Fruit fly (Drosophila melanogaster) whole organism, embryonic: ENCODE data around the gene CG2059.
A peak's percentile ranks its signal among the peaks of the same experiment; 100 is the strongest.

Experiments used
- Ada2b ChIP-seq: fragments of 200-800 bp; sonication (Bioruptor generic); IDR thresholded peaks from 2 replicates; pipeline ENCODE4 v1.3.6; 2022; ENCODE audit warnings: missing biosample characterization, missing genetic modification characterization
- Bgb ChIP-seq: fragments of 200-800 bp; sonication (Bioruptor generic); IDR thresholded peaks from 2 replicates; pipeline ENCODE4 v1.3.6; 2022; ENCODE audit warnings: missing biosample characterization, missing genetic modification characterization; ENCODE audit not compliant: partially characterized antibody
- CG10147 ChIP-seq: fragments of 200-800 bp; sonication (Bioruptor generic); optimal IDR thresholded peaks from 2 replicates; lab custom pipeline; 2019; ENCODE audit warnings: missing biosample characterization, mild to moderate bottlenecking, missing genetic modification characterization, moderate library complexity
- CG10366 ChIP-seq: fragments of 200-800 bp; sonication (Bioruptor generic); IDR thresholded peaks from 2 replicates; pipeline ENCODE4 v1.3.6; 2022; ENCODE audit warnings: missing biosample characterization, missing genetic modification characterization
- CG14014 ChIP-seq: fragments of 200-800 bp; sonication (Bioruptor generic); IDR thresholded peaks from 2 replicates; pipeline ENCODE4 v1.3.6; 2022; ENCODE audit warnings: missing biosample characterization, missing genetic modification characterization
- CG14667 ChIP-seq: fragments of 200-800 bp; sonication (Bioruptor generic); IDR thresholded peaks from 2 replicates; pipeline ENCODE4 v1.3.6; 2022; ENCODE audit warnings: missing biosample characterization, missing genetic modification characterization
- CG15514 ChIP-seq: fragments of 200-800 bp; sonication (Bioruptor generic); optimal IDR thresholded peaks from 3 replicates; lab custom pipeline; 2017; ENCODE audit warnings: missing biosample characterization, missing genetic modification characterization, mild to moderate bottlenecking, moderate library complexity, missing genetic modification reagents
- CG18262 ChIP-seq: fragments of 200-800 bp; optimal IDR thresholded peaks from 3 replicates; lab custom pipeline; 2019; ENCODE audit warnings: missing biosample characterization, mild to moderate bottlenecking, missing genetic modification characterization, moderate library complexity
- CG18599 ChIP-seq: fragments of 200-800 bp; sonication (Bioruptor generic); optimal IDR thresholded peaks from 3 replicates; lab custom pipeline; 2017; ENCODE audit warnings: missing biosample characterization, missing genetic modification characterization, mild to moderate bottlenecking, moderate library complexity, missing genetic modification reagents
- CG18764 ChIP-seq: fragments of 200-800 bp; sonication (Bioruptor generic); optimal IDR thresholded peaks from 3 replicates; lab custom pipeline; 2016; ENCODE audit warnings: missing biosample characterization, missing genetic modification characterization
- CG30020 ChIP-seq: fragments of 200-800 bp; optimal IDR thresholded peaks from 2 replicates; lab custom pipeline; 2019; ENCODE audit warnings: missing biosample characterization, mild to moderate bottlenecking, missing genetic modification characterization, moderate library complexity
- CG34376 ChIP-seq: fragments of 200-800 bp; sonication (Bioruptor generic); optimal IDR thresholded peaks from 2 replicates; lab custom pipeline; 2018; ENCODE audit warnings: missing biosample characterization, mild to moderate bottlenecking, missing genetic modification characterization
- CG6175 ChIP-seq: fragments of 200-800 bp; sonication (Bioruptor generic); IDR thresholded peaks from 3 replicates; pipeline ENCODE4 v1.3.6; 2022; ENCODE audit warnings: missing biosample characterization, missing genetic modification characterization
- CG6683 ChIP-seq: fragments of 200-800 bp; sonication (Bioruptor generic); optimal IDR thresholded peaks from 2 replicates; lab custom pipeline; 2017; ENCODE audit warnings: missing biosample characterization, mild to moderate bottlenecking, missing genetic modification characterization, missing genetic modification reagents
- CG6689 ChIP-seq: fragments of 200-800 bp; sonication (Bioruptor generic); IDR thresholded peaks from 2 replicates; pipeline ENCODE4 v1.3.6; 2022; ENCODE audit warnings: missing biosample characterization, missing genetic modification characterization
- CG6791 ChIP-seq: fragments of 200-800 bp; sonication (Bioruptor generic); IDR thresholded peaks from 3 replicates; pipeline ENCODE4 v1.3.6; 2022; ENCODE audit warnings: missing biosample characterization, missing genetic modification characterization; ENCODE audit not compliant: partially characterized antibody
- CG7987 ChIP-seq: fragments of 200-800 bp; sonication (Bioruptor generic); optimal IDR thresholded peaks from 2 replicates; lab custom pipeline; 2018; ENCODE audit warnings: missing biosample characterization, mild to moderate bottlenecking, missing genetic modification characterization, moderate library complexity
- CG8388 ChIP-seq: fragments of 200-800 bp; sonication (Bioruptor generic); optimal IDR thresholded peaks from 2 replicates; lab custom pipeline; 2019; ENCODE audit warnings: missing biosample characterization, mild to moderate bottlenecking, missing genetic modification characterization, moderate library complexity
- CHES-1-like ChIP-seq: fragments of 200-800 bp; sonication (Bioruptor generic); optimal IDR thresholded peaks from 2 replicates; lab custom pipeline; 2016; ENCODE audit warnings: missing biosample characterization, missing genetic modification characterization
- D19B ChIP-seq: fragments of 200-800 bp; sonication (Bioruptor generic); optimal IDR thresholded peaks from 2 replicates; lab custom pipeline; 2017; ENCODE audit warnings: missing biosample characterization, mild to moderate bottlenecking, missing genetic modification characterization
- H15 ChIP-seq: fragments of 200-800 bp; sonication (Bioruptor generic); IDR thresholded peaks from 3 replicates; pipeline ENCODE4 v1.3.6; 2022; ENCODE audit warnings: missing biosample characterization, missing genetic modification characterization
- Hey ChIP-seq: fragments of 200-800 bp; sonication (Bioruptor generic); optimal IDR thresholded peaks from 3 replicates; lab custom pipeline; 2018; ENCODE audit warnings: missing biosample characterization, mild to moderate bottlenecking, missing genetic modification characterization
- Hr39 ChIP-seq: fragments of >200 bp; optimal IDR thresholded peaks from 2 replicates; lab custom pipeline; 2017
- Jarid2 ChIP-seq: fragments of 200-800 bp; sonication (Bioruptor generic); optimal IDR thresholded peaks from 3 replicates; lab custom pipeline; 2017; ENCODE audit warnings: mild to moderate bottlenecking, missing biosample characterization, missing genetic modification reagents, missing genetic modification characterization
- MBD-R2 ChIP-seq: fragments of 200-800 bp; sonication (Bioruptor generic); IDR thresholded peaks from 2 replicates; pipeline ENCODE4 v1.3.6; 2022; ENCODE audit warnings: missing biosample characterization, missing genetic modification characterization
- NC2α ChIP-seq: fragments of 200-800 bp; sonication (Bioruptor generic); optimal IDR thresholded peaks from 2 replicates; lab custom pipeline; 2016; ENCODE audit warnings: missing biosample characterization, missing genetic modification characterization
- ci ChIP-seq: fragments of 200-800 bp; sonication (Bioruptor generic); IDR thresholded peaks from 3 replicates; pipeline ENCODE4 v1.3.6; 2022; ENCODE audit warnings: missing biosample characterization, missing genetic modification characterization
- dysf ChIP-seq: fragments of 200-800 bp; sonication (Bioruptor generic); IDR thresholded peaks from 3 replicates; pipeline ENCODE4 v1.3.6; 2022; ENCODE audit warnings: missing biosample characterization, missing genetic modification characterization
- esg ChIP-seq: fragments of 200-800 bp; sonication (Bioruptor generic); conservative IDR thresholded peaks from 2 replicates; pipeline ENCODE4 v1.3.6; 2022; ENCODE audit warnings: missing biosample characterization, missing genetic modification characterization
- fd3F ChIP-seq: fragments of 200-800 bp; sonication (Bioruptor generic); optimal IDR thresholded peaks from 2 replicates; lab custom pipeline; 2018; ENCODE audit warnings: missing biosample characterization, mild to moderate bottlenecking, missing genetic modification characterization, moderate library complexity
- fru ChIP-seq: fragments of >200 bp; optimal IDR thresholded peaks from 2 replicates; lab custom pipeline; 2017
- ftz-f1 ChIP-seq: fragments of 200-800 bp; sonication (Bioruptor generic); optimal IDR thresholded peaks from 2 replicates; lab custom pipeline; 2016; ENCODE audit warnings: missing biosample characterization, missing genetic modification characterization
- hb ChIP-seq: fragments of 200-800 bp; sonication (Bioruptor generic); IDR thresholded peaks from 3 replicates; pipeline ENCODE4 v1.3.6; 2022; ENCODE audit warnings: missing biosample characterization, missing genetic modification characterization; ENCODE audit not compliant: partially characterized antibody
- klu ChIP-seq: fragments of 200-800 bp; sonication (Bioruptor generic); IDR thresholded peaks from 2 replicates; pipeline ENCODE4 v1.3.6; 2022; ENCODE audit warnings: missing biosample characterization, missing genetic modification characterization
- lilli ChIP-seq: fragments of 200-800 bp; sonication (Bioruptor generic); optimal IDR thresholded peaks from 3 replicates; lab custom pipeline; 2016; ENCODE audit warnings: missing biosample characterization, missing genetic modification characterization
- nerfin-2 ChIP-seq: fragments of 200-800 bp; sonication (Bioruptor generic); IDR thresholded peaks from 2 replicates; pipeline ENCODE4 v1.3.6; 2022; ENCODE audit warnings: missing biosample characterization, missing genetic modification characterization; ENCODE audit not compliant: partially characterized antibody
- nmo ChIP-seq: fragments of 200-800 bp; sonication (Bioruptor generic); optimal IDR thresholded peaks from 2 replicates; lab custom pipeline; 2018; ENCODE audit warnings: missing biosample characterization, mild to moderate bottlenecking, missing genetic modification characterization, moderate library complexity
- phol ChIP-seq: fragments of 200-800 bp; sonication (Bioruptor generic); optimal IDR thresholded peaks from 3 replicates; lab custom pipeline; 2018; ENCODE audit warnings: missing biosample characterization, mild to moderate bottlenecking, missing genetic modification characterization, moderate library complexity
- pnt ChIP-seq: fragments of 200-800 bp; sonication (Bioruptor generic); optimal IDR thresholded peaks from 3 replicates; lab custom pipeline; 2016; ENCODE audit warnings: missing biosample characterization, missing genetic modification characterization
- psq ChIP-seq: fragments of 200-800 bp; sonication (Bioruptor generic); optimal IDR thresholded peaks from 2 replicates; lab custom pipeline; 2017; ENCODE audit warnings: missing biosample characterization, missing genetic modification characterization
- slbo ChIP-seq: fragments of 200-800 bp; sonication (Bioruptor generic); IDR thresholded peaks from 2 replicates; pipeline ENCODE4 v1.3.6; 2022; ENCODE audit warnings: missing biosample characterization, missing genetic modification characterization
- tap ChIP-seq: fragments of 200-800 bp; optimal IDR thresholded peaks from 3 replicates; lab custom pipeline; 2019; ENCODE audit warnings: missing biosample characterization, mild to moderate bottlenecking, missing genetic modification characterization, moderate library complexity
- tx ChIP-seq: fragments of 200-800 bp; sonication (Bioruptor generic); optimal IDR thresholded peaks from 2 replicates; lab custom pipeline; 2016; ENCODE audit warnings: missing biosample characterization, missing genetic modification characterization
- unc-4 ChIP-seq: fragments of 200-800 bp; sonication (Bioruptor generic); IDR thresholded peaks from 2 replicates; pipeline ENCODE4 v1.3.6; 2022; ENCODE audit warnings: missing biosample characterization, missing genetic modification characterization; ENCODE audit not compliant: partially characterized antibody
- usp ChIP-seq: fragments of >200 bp; optimal IDR thresholded peaks from 2 replicates; lab custom pipeline; 2017; ENCODE audit warnings: missing biosample characterization, missing genetic modification characterization
- vvl ChIP-seq: fragments of 200-800 bp; sonication (Bioruptor generic); IDR thresholded peaks from 2 replicates; pipeline ENCODE4 v1.3.6; 2022; ENCODE audit warnings: missing biosample characterization, missing genetic modification characterization
- z ChIP-seq: fragments of 200-800 bp; sonication (Bioruptor generic); IDR thresholded peaks from 3 replicates; pipeline ENCODE4 v1.3.6; 2022; ENCODE audit warnings: missing biosample characterization, missing genetic modification characterization
- zen2 ChIP-seq: fragments of 200-800 bp; sonication (Bioruptor generic); IDR thresholded peaks from 3 replicates; pipeline ENCODE4 v1.3.6; 2022; ENCODE audit warnings: missing biosample characterization, missing genetic modification characterization; ENCODE audit not compliant: partially characterized antibody
- zfh1 ChIP-seq: fragments of 200-800 bp; sonication (Bioruptor generic); IDR thresholded peaks from 3 replicates; pipeline ENCODE4 v1.3.6; 2022; ENCODE audit warnings: missing biosample characterization, missing genetic modification characterization

Gene CG2059

dm6 chrX:7336121-7336961, 50.2 kb downstream of the CG2059 start (continued):
- peak; percentile 91 for TF ChIP-seq dysf
- no peak for TF ChIP-seq usp (GFP tag; lab: Kevin White, UChicago)
- peak; percentile 70 for TF ChIP-seq slbo (GFP tag; lab: Robert Waterston, UW)
- TF ChIP-seq tx (GFP tag; lab: Kevin White, UChicago): peak; percentile 85
- peak; percentile 85 for TF ChIP-seq NC2α (GFP tag; lab: Kevin White, UChicago)
- TF ChIP-seq Jarid2 (GFP tag; lab: Kevin White, UChicago): peak; percentile 65
- TF ChIP-seq ftz-f1: no peak
- TF ChIP-seq H15 (GFP tag; lab: Robert Waterston, UW): peak; percentile 83
- no peak for TF ChIP-seq unc-4 (GFP tag; lab: Robert Waterston, UW)
- TF ChIP-seq CG18764: peak; percentile 80
- TF ChIP-seq MBD-R2 (GFP tag; lab: Robert Waterston, UW): peak; percentile 48; the same call in 1 of the 2 replicates
- no peak for TF ChIP-seq nerfin-2
- peak; percentile 95 for TF ChIP-seq CG8388
- peak; percentile 64 for TF ChIP-seq CG15514 (GFP tag; lab: Kevin White, UChicago)
- peak; percentile 54; the same call in 1 of the 3 replicates for TF ChIP-seq CG6175 (GFP tag; lab: Robert Waterston, UW)
- peak; percentile 92 for TF ChIP-seq vvl (GFP tag; lab: Robert Waterston, UW)
- TF ChIP-seq hb: no peak
- TF ChIP-seq psq (GFP tag; lab: Kevin White, UChicago): no peak
- no peak for TF ChIP-seq Hr39
- TF ChIP-seq pnt (GFP tag; lab: Kevin White, UChicago): peak; percentile 90
- TF ChIP-seq tap (tag; lab: Kevin White, UChicago): peak; percentile 92
- peak; percentile 79 for TF ChIP-seq esg (GFP tag; lab: Robert Waterston, UW)
- TF ChIP-seq fd3F (GFP tag; lab: Kevin White, UChicago): peak; percentile 76
- peak; percentile 74 for TF ChIP-seq CG14667 (GFP tag; lab: Robert Waterston, UW)
- peak; percentile 74 for TF ChIP-seq CG7987 (GFP tag; lab: Kevin White, UChicago)
- peak; percentile 92 for TF ChIP-seq ci (GFP tag; lab: Robert Waterston, UW)
- peak; percentile 90 for TF ChIP-seq CG18599 (GFP tag; lab: Kevin White, UChicago)
- TF ChIP-seq CG6683 (GFP tag; lab: Kevin White, UChicago): peak; percentile 69
- peak; percentile 87 for TF ChIP-seq lilli (GFP tag; lab: Kevin White, UChicago)
- TF ChIP-seq CG6689 (GFP tag; lab: Robert Waterston, UW): peak; percentile 92
- peak; percentile 59 for TF ChIP-seq D19B (GFP tag; lab: Kevin White, UChicago)
- TF ChIP-seq CG34376 (GFP tag; lab: Kevin White, UChicago): no peak
- TF ChIP-seq CG10366: peak; percentile 80
- peak; percentile 72; the same call in 1 of the 2 replicates for TF ChIP-seq klu (GFP tag; lab: Robert Waterston, UW)
- peak; percentile 96 for TF ChIP-seq phol
- peak; percentile 35 for TF ChIP-seq Hey
- peak; percentile 94 for TF ChIP-seq nmo (GFP tag; lab: Kevin White, UChicago)
- no peak for TF ChIP-seq fru (lab: Kevin White, UChicago)
- peak; percentile 84 for TF ChIP-seq Ada2b (GFP tag; lab: Robert Waterston, UW)
- peak; percentile 77 for TF ChIP-seq CG14014 (GFP tag; lab: Robert Waterston, UW)
- TF ChIP-seq zfh1 (GFP tag; lab: Robert Waterston, UW): peak; percentile 90
- no peak for TF ChIP-seq z (GFP tag; lab: Robert Waterston, UW)
- peak; percentile 64 for TF ChIP-seq CG30020
- peak; percentile 86 for TF ChIP-seq CHES-1-like (GFP tag; lab: Kevin White, UChicago)
- no peak for TF ChIP-seq zen2 (GFP tag; lab: Robert Waterston, UW)
- TF ChIP-seq CG10147: peak; percentile 77
- peak; percentile 96 for TF ChIP-seq CG18262 (tag; lab: Kevin White, UChicago)
- TF ChIP-seq CG6791: no peak
- no peak for TF ChIP-seq Bgb (GFP tag; lab: Robert Waterston, UW)
